Fruit fly (Drosophila melanogaster): ENCODE data around the gene CG12099.

DNA sequence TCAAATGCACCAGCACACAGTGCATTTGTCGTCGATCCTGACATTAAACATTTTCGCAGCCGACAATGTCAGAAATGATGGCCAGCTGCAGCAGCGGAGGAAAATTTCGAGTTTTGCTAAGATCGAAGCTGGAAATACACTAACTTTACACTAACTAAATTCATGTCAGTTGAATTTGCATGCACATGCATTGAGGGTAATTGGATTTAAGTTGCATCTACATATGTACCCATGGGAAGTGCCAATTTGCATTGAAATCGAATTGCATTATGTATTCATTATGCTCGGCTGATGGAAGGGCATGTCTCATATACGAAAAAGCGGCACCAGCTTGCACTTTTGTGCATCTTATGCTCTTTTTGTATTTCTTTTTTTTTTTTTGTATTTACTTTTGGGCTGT is 26.5 kb upstream of the CG12099 start:
- TF ChIP-seq psq (optimal IDR thresholded peaks at IDR 0.05) = no peak
- TF ChIP-seq pan (optimal IDR thresholded peaks at IDR 0.05) = no peak
- TF ChIP-seq EcR (GFP tag; optimal IDR thresholded peaks at IDR 0.05) = no peak
- TF ChIP-seq usp (GFP tag; optimal IDR thresholded peaks at IDR 0.05) = no peak
- no peak for TF ChIP-seq CG8478 (optimal IDR thresholded peaks at IDR 0.05)
- TF ChIP-seq Dll (optimal IDR thresholded peaks at IDR 0.05) = no peak

Measured in whole organism.